Worm (Caenorhabditis elegans): ENCODE data around the gene srj-13.

The srj-13 gene

ce11 chrV:7415780-7416428, 13.4 kb downstream of the srj-13 start, which contains the start of gene F18E3.13 (continued):
- TF ChIP-seq zfp-2 (tag; optimal IDR thresholded peaks at IDR 0.05) (no peak), F10B5.3 (tag; optimal IDR thresholded peaks at IDR 0.05) (no peak), F44E2.7 (GFP tag; IDR thresholded peaks at IDR 0.05) (no peak), nhr-237 (tag; optimal IDR thresholded peaks at IDR 0.05) (no peak), zfp-3 (GFP tag; conservative IDR thresholded peaks at IDR 0.05) (no peak), nhr-28 (tag; optimal IDR thresholded peaks at IDR 0.05) (peak; percentile 84), ces-1 (GFP tag; optimal IDR thresholded peaks at IDR 0.05) (no peak), ztf-11 (tag; optimal IDR thresholded peaks at IDR 0.05) (no peak), unc-130 (GFP tag; optimal IDR thresholded peaks at IDR 0.05) (no peak), set-16 (GFP tag; IDR thresholded peaks at IDR 0.05) (no peak), dve-1 (tag; optimal IDR thresholded peaks at IDR 0.05; ENCODE audit: insufficient read depth) (no peak), mep-1 (tag; optimal IDR thresholded peaks at IDR 0.05) (peak; percentile 54), hmg-1.1 (GFP tag; IDR thresholded peaks at IDR 0.05) (no peak), spr-3 (GFP tag; optimal IDR thresholded peaks at IDR 0.05) (no peak), zip-11 (GFP tag; IDR thresholded peaks at IDR 0.05) (no peak), snpc-1.2 (GFP tag; IDR thresholded peaks at IDR 0.05) (no peak), mes-2 (tag; optimal IDR thresholded peaks at IDR 0.05; ENCODE audit: poor library complexity, severe bottlenecking) (no peak), pha-4 (GFP tag; IDR thresholded peaks at IDR 0.05) (no peak), pha-4 (tag; optimal IDR thresholded peaks at IDR 0.05) (no peak), nhr-10 (tag; optimal IDR thresholded peaks at IDR 0.05) (no peak), arid-1 (GFP tag; conservative IDR thresholded peaks at IDR 0.05) (no peak), tag-97 (GFP tag; IDR thresholded peaks at IDR 0.05) (no peak), nhr-41 (GFP tag; IDR thresholded peaks at IDR 0.05) (no peak), T20F7.1 (GFP tag; optimal IDR thresholded peaks at IDR 0.05) (no peak), ceh-62 (tag; optimal IDR thresholded peaks at IDR 0.05) (no peak), hif-1 (tag; optimal IDR thresholded peaks at IDR 0.05) (peak; percentile 19 to 60), R02D3.7 (tag; optimal IDR thresholded peaks at IDR 0.05) (no peak), ceh-44 (GFP tag; IDR thresholded peaks at IDR 0.05) (no peak), saeg-2 (GFP tag; IDR thresholded peaks at IDR 0.05) (no peak), F49E8.2 (tag; optimal IDR thresholded peaks at IDR 0.05; ENCODE audit: borderline replicate concordance) (no peak), fos-1 (tag; optimal IDR thresholded peaks at IDR 0.05) (no peak), egl-43 (GFP tag; IDR thresholded peaks at IDR 0.05) (no peak), vab-7 (GFP tag; IDR thresholded peaks at IDR 0.05) (no peak), Y75B8A.6 (GFP tag; IDR thresholded peaks at IDR 0.05) (no peak), lin-29 (GFP tag; IDR thresholded peaks at IDR 0.05) (no peak), ctbp-1 (GFP tag; IDR thresholded peaks at IDR 0.05) (no peak), nhr-102 (tag; optimal IDR thresholded peaks at IDR 0.05) (no peak), nhr-48 (tag; optimal IDR thresholded peaks at IDR 0.05) (peak; percentile 91), lin-38 (GFP tag; IDR thresholded peaks at IDR 0.05) (no peak), nhr-76 (tag; optimal IDR thresholded peaks at IDR 0.05) (no peak), daf-12 (tag; optimal IDR thresholded peaks at IDR 0.05) (no peak), cey-2 (tag; optimal IDR thresholded peaks at IDR 0.05; ENCODE audit: borderline replicate concordance, insufficient read depth) (peak; percentile 50), daf-19 (GFP tag; conservative IDR thresholded peaks at IDR 0.05) (no peak), fkh-10 (GFP tag; optimal IDR thresholded peaks at IDR 0.05) (no peak), nhr-25 (tag; optimal IDR thresholded peaks at IDR 0.05; ENCODE audit: borderline replicate concordance, insufficient read depth) (peak; percentile 58), mdt-29 (GFP tag; IDR thresholded peaks at IDR 0.05) (no peak), lin-13 (GFP tag; optimal IDR thresholded peaks at IDR 0.05) (no peak), nhr-77 (tag; optimal IDR thresholded peaks at IDR 0.05) (no peak), dmd-6 (GFP tag; IDR thresholded peaks at IDR 0.05) (peak; percentile 64), gei-8 (GFP tag; optimal IDR thresholded peaks at IDR 0.05) (peak; percentile 37)

Measured in whole organism, L4 larva.